Worm (Caenorhabditis elegans) whole organism, L4/young adult: ENCODE results near the gene ceh-62.

Source experiments
- dao-5 ChIP-seq: sonication (generic microtip); optimal IDR thresholded peaks from 2 replicates; lab custom pipeline; 2016; ENCODE audit warnings: missing genotype, missing genetic modification characterization, moderate library complexity, missing compliant biosample characterization
- him-1 ChIP-seq: sonication (generic microtip); optimal IDR thresholded peaks from 2 replicates; lab custom pipeline; 2016; ENCODE audit warnings: missing genotype, missing genetic modification reagents, missing genetic modification characterization, missing compliant biosample characterization

ce11 chrII:10847057-10847456 lies 41.5 kb downstream of the ceh-62 start:
- no peak for TF ChIP-seq dao-5 (tag; lab: Kevin White, UChicago)
- no peak for TF ChIP-seq him-1 (tag; lab: Kevin White, UChicago)
